Worm (Caenorhabditis elegans) whole organism, late embryonic: ENCODE measurements around the gene inso-1.

ENCODE experiments used
- C08G9.2 ChIP-seq: sonication (generic microtip); optimal IDR thresholded peaks from 2 replicates; lab custom pipeline; 2016; ENCODE audit warnings: mild to moderate bottlenecking, missing genetic modification characterization, moderate library complexity, missing compliant biosample characterization
- C38D4.7 ChIP-seq: fragments of 200-800 bp; sonication (Bioruptor generic); optimal IDR thresholded peaks from 2 replicates; lab custom pipeline; 2018; ENCODE audit warnings: mild to moderate bottlenecking, missing genetic modification characterization, moderate library complexity, missing compliant biosample characterization
- K02D7.2 ChIP-seq: sonication (generic microtip); optimal IDR thresholded peaks from 2 replicates; lab custom pipeline; 2017; ENCODE audit warnings: mild to moderate bottlenecking, missing genetic modification characterization, missing compliant biosample characterization
- K09A11.1 ChIP-seq: sonication (generic microtip); optimal IDR thresholded peaks from 2 replicates; lab custom pipeline; 2017; ENCODE audit warnings: antibody characterized with exemption, mild to moderate bottlenecking, missing genetic modification characterization, missing compliant biosample characterization; ENCODE audit not compliant: insufficient read depth
- ahr-1 ChIP-seq: sonication (generic microtip); optimal IDR thresholded peaks from 2 replicates; lab custom pipeline; 2016; ENCODE audit warnings: missing genetic modification characterization, missing compliant biosample characterization
- ama-1 ChIP-seq: fragments of 150-350 bp; optimal IDR thresholded peaks from 2 replicates; lab custom pipeline; 2014
- ceh-14 ChIP-seq: sonication (generic microtip); optimal IDR thresholded peaks from 2 replicates; lab custom pipeline; 2016; ENCODE audit warnings: missing genotype, missing genetic modification characterization, missing compliant biosample characterization
- ceh-22 ChIP-seq: sonication (generic microtip); optimal IDR thresholded peaks from 2 replicates; lab custom pipeline; 2017; ENCODE audit warnings: missing biosample characterization, missing genetic modification characterization
- ceh-34 ChIP-seq: sonication (generic microtip); optimal IDR thresholded peaks from 2 replicates; lab custom pipeline; 2016; ENCODE audit warnings: mild to moderate bottlenecking, missing genetic modification characterization, missing compliant biosample characterization
- ceh-45 ChIP-seq: fragments of 200-800 bp; sonication (Bioruptor generic); IDR thresholded peaks from 2 replicates; pipeline ENCODE4 v1.3.6; 2022; ENCODE audit warnings: missing genetic modification reagents, missing genetic modification characterization, missing compliant biosample characterization
- ceh-6 ChIP-seq: fragments of 200-800 bp; sonication (Bioruptor generic); optimal IDR thresholded peaks from 2 replicates; lab custom pipeline; 2018; ENCODE audit warnings: mild to moderate bottlenecking, missing genetic modification characterization, missing compliant biosample characterization
- ceh-9 ChIP-seq: sonication (generic microtip); optimal IDR thresholded peaks from 2 replicates; lab custom pipeline; 2016; ENCODE audit warnings: mild to moderate bottlenecking, missing genetic modification characterization, inconsistent platforms, missing compliant biosample characterization
- che-1 ChIP-seq: sonication (generic microtip); optimal IDR thresholded peaks from 2 replicates; lab custom pipeline; 2016; ENCODE audit warnings: mild to moderate bottlenecking, missing genetic modification characterization, missing compliant biosample characterization
- dve-1 ChIP-seq: sonication (generic microtip); optimal IDR thresholded peaks from 2 replicates; lab custom pipeline; 2017; ENCODE audit warnings: antibody characterized with exemption, mild to moderate bottlenecking, missing genetic modification characterization, missing compliant biosample characterization
- elt-2 ChIP-seq: sonication (generic microtip); optimal IDR thresholded peaks from 2 replicates; lab custom pipeline; 2016; ENCODE audit warnings: missing genetic modification reagents, missing genetic modification characterization, missing compliant biosample characterization
- elt-4 ChIP-seq: sonication (generic microtip); optimal IDR thresholded peaks from 2 replicates; lab custom pipeline; 2016; ENCODE audit warnings: missing genetic modification characterization, missing compliant biosample characterization
- fkh-10 ChIP-seq: fragments of 150-350 bp; optimal IDR thresholded peaks from 2 replicates; lab custom pipeline; 2014; ENCODE audit warnings: missing biosample characterization, missing genetic modification reagents, missing genetic modification characterization
- fkh-6 ChIP-seq: sonication (generic microtip); optimal IDR thresholded peaks from 2 replicates; lab custom pipeline; 2016; ENCODE audit warnings: missing genetic modification characterization, missing compliant biosample characterization
- gmeb-2 ChIP-seq: sonication (generic microtip); optimal IDR thresholded peaks from 2 replicates; lab custom pipeline; 2016; ENCODE audit warnings: missing genetic modification characterization, inconsistent platforms, missing compliant biosample characterization
- hlh-30 ChIP-seq: sonication (generic microtip); optimal IDR thresholded peaks from 2 replicates; lab custom pipeline; 2017; ENCODE audit warnings: antibody characterized with exemption, missing genetic modification characterization, missing compliant biosample characterization; ENCODE audit not compliant: insufficient read depth
- hlh-6 ChIP-seq: sonication (generic microtip); optimal IDR thresholded peaks from 2 replicates; lab custom pipeline; 2016; ENCODE audit warnings: missing genotype, missing genetic modification characterization, missing compliant biosample characterization
- lin-11 ChIP-seq: fragments of 200-800 bp; sonication (Bioruptor generic); optimal IDR thresholded peaks from 2 replicates; lab custom pipeline; 2018; ENCODE audit warnings: mild to moderate bottlenecking, missing genetic modification characterization, missing compliant biosample characterization
- madf-2 ChIP-seq: sonication (generic microtip); optimal IDR thresholded peaks from 2 replicates; lab custom pipeline; 2017; ENCODE audit warnings: missing genetic modification characterization, missing compliant biosample characterization
- nhr-11 ChIP-seq: fragments of 150-350 bp; optimal IDR thresholded peaks from 2 replicates; lab custom pipeline; 2014; ENCODE audit warnings: missing biosample characterization, missing genetic modification characterization
- nhr-232 ChIP-seq: sonication (generic microtip); optimal IDR thresholded peaks from 2 replicates; lab custom pipeline; 2016; ENCODE audit warnings: missing genetic modification characterization, missing compliant biosample characterization
- npax-4 ChIP-seq: sonication (generic microtip); optimal IDR thresholded peaks from 2 replicates; lab custom pipeline; 2016; ENCODE audit warnings: missing genetic modification characterization, missing compliant biosample characterization
- pat-9 ChIP-seq: fragments of 200-800 bp; sonication (Bioruptor generic); optimal IDR thresholded peaks from 2 replicates; lab custom pipeline; 2018; ENCODE audit warnings: mild to moderate bottlenecking, missing genetic modification characterization, moderate library complexity, missing compliant biosample characterization
- pqm-1 ChIP-seq: sonication (generic microtip); optimal IDR thresholded peaks from 2 replicates; lab custom pipeline; 2016; ENCODE audit warnings: missing genetic modification characterization, missing compliant biosample characterization
- ref-2 ChIP-seq: sonication (generic microtip); optimal IDR thresholded peaks from 2 replicates; lab custom pipeline; 2016; ENCODE audit warnings: missing genetic modification characterization, missing compliant biosample characterization
- rnt-1 ChIP-seq: sonication (generic microtip); optimal IDR thresholded peaks from 2 replicates; lab custom pipeline; 2016; ENCODE audit warnings: missing genetic modification characterization, missing compliant biosample characterization
- sox-4 ChIP-seq: sonication (generic microtip); optimal IDR thresholded peaks from 2 replicates; lab custom pipeline; 2017; ENCODE audit warnings: mild to moderate bottlenecking, missing genetic modification characterization, inconsistent platforms, missing compliant biosample characterization
- unc-3 ChIP-seq, 2 experiments: fragments of 200-800 bp in 1 of 2; sonication (Bioruptor generic) in 1 of 2; sonication (generic microtip) in 1 of 2; conservative IDR thresholded peaks in 1 of 2; optimal IDR thresholded peaks in 1 of 2; 2 replicates each; pipeline versions ENCODE4 v1.3.6 to Lab custom; 2016 to 2022; ENCODE audit warnings: missing compliant biosample characterization in 2 of 2, missing genetic modification characterization in 2 of 2, missing genetic modification reagents in 1 of 2
- unc-42 ChIP-seq: sonication (generic microtip); optimal IDR thresholded peaks from 2 replicates; lab custom pipeline; 2016; ENCODE audit warnings: missing genotype, missing genetic modification characterization, missing compliant biosample characterization
- unc-86 ChIP-seq: sonication (generic microtip); optimal IDR thresholded peaks from 2 replicates; lab custom pipeline; 2016; ENCODE audit warnings: missing genetic modification characterization, missing compliant biosample characterization
- ztf-16 ChIP-seq: sonication (generic microtip); optimal IDR thresholded peaks from 2 replicates; lab custom pipeline; 2017; ENCODE audit warnings: missing genetic modification characterization, missing compliant biosample characterization

inso-1 gene

DNA sequence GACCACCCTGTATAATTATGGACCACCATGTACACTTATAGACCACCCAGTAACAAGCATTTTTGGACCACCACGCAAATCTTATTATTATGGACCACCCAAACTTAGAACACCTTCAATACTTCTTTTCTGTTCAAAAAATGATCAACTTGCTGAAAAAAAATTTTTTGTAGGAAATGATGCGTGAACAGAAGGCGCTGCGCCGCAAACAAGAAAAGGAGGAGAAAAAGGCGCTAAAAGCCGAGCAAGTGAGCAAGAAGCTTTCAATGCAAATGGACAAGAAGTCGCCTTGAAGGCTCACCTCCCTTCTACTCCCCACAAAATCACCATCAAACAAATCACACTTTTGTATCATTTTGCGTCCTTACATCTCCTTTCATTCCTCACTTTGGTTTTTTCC lies 27.3 kb downstream of the inso-1 start:
- TF ChIP-seq ceh-34 (tag; lab: Kevin White, UChicago) = no peak
- TF ChIP-seq unc-86 (tag; lab: Kevin White, UChicago) = no peak
- no peak for TF ChIP-seq pqm-1
- TF ChIP-seq unc-3 (GFP tag; conservative IDR thresholded peaks at IDR 0.05; lab: Robert Waterston, UW) = no peak
- TF ChIP-seq unc-3 (tag; optimal IDR thresholded peaks at IDR 0.05; lab: Kevin White, UChicago) = no peak
- TF ChIP-seq elt-4 (tag; lab: Kevin White, UChicago) = no peak
- TF ChIP-seq hlh-30 (tag; lab: Kevin White, UChicago) = no peak
- no peak for TF ChIP-seq ref-2
- TF ChIP-seq ama-1 = no peak
- no peak for TF ChIP-seq lin-11 (tag; lab: Kevin White, UChicago)

DNA sequence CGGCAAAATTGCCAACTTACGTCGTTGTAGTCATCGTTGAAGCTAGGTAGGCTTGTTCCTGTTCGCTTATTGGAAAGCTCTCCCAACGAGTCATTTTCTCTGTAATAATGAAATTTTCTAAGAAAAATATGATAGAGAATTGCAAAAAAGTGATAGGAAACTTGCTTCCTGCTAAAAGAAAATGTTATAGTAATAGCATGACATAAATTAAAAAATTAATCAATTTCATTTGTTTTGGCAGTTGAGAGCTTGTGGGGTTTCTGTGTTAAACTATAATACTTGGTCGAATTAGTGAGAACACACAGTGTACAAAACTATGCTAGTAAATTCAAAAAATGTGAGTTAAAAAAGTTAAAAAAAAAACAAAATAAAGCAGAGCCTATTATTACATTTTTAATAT lies 29.9 kb downstream of the inso-1 start, which contains the start of gene F21E9.2:
Gene F21E9.2 (minus strand): TSS at position 101 of the 400 bp plus-strand sequence.
- no peak for TF ChIP-seq K02D7.2 (tag; lab: Kevin White, UChicago)
- no peak for TF ChIP-seq dve-1 (tag; lab: Kevin White, UChicago)
- TF ChIP-seq gmeb-2 = no peak
- no peak for TF ChIP-seq K09A11.1 (tag; lab: Kevin White, UChicago)
- TF ChIP-seq elt-2 (tag; lab: Kevin White, UChicago) = no peak
- no peak for TF ChIP-seq ama-1
- no peak for TF ChIP-seq sox-4
- no peak for TF ChIP-seq ceh-9 (tag; lab: Kevin White, UChicago)
- no peak for TF ChIP-seq ref-2
- no peak for TF ChIP-seq fkh-6 (tag; lab: Kevin White, UChicago)
- no peak for TF ChIP-seq ceh-45 (GFP tag; lab: Robert Waterston, UW)
- TF ChIP-seq C38D4.7 (GFP tag; lab: Kevin White, UChicago) = no peak

ce11 chrX:1337009-1337408 lies 37.1 kb downstream of the inso-1 start, which contains the start of gene ttr-37:
TSS of gene ttr-37 (minus strand) at chrX:1337175.
- TF ChIP-seq unc-42 (tag; lab: Kevin White, UChicago) = no peak
- no peak for TF ChIP-seq madf-2 (tag; lab: Kevin White, UChicago)
- TF ChIP-seq sox-4 = no peak
- TF ChIP-seq pat-9 (tag; lab: Kevin White, UChicago) = no peak
- no peak for TF ChIP-seq C38D4.7 (GFP tag; lab: Kevin White, UChicago)
- TF ChIP-seq unc-3 (GFP tag; conservative IDR thresholded peaks at IDR 0.05; lab: Robert Waterston, UW) = no peak
- TF ChIP-seq unc-3 (tag; optimal IDR thresholded peaks at IDR 0.05; lab: Kevin White, UChicago) = no peak
- TF ChIP-seq K09A11.1 (tag; lab: Kevin White, UChicago) = no peak
- no peak for TF ChIP-seq ztf-16 (tag; lab: Kevin White, UChicago)
- no peak for TF ChIP-seq ceh-22 (tag; lab: Kevin White, UChicago)
- no peak for TF ChIP-seq fkh-10 (GFP tag; lab: Kevin White, UChicago)
- TF ChIP-seq rnt-1 (tag; lab: Kevin White, UChicago) = no peak
- no peak for TF ChIP-seq che-1
- TF ChIP-seq ahr-1 = no peak
- TF ChIP-seq npax-4 (tag; lab: Kevin White, UChicago) = no peak

DNA sequence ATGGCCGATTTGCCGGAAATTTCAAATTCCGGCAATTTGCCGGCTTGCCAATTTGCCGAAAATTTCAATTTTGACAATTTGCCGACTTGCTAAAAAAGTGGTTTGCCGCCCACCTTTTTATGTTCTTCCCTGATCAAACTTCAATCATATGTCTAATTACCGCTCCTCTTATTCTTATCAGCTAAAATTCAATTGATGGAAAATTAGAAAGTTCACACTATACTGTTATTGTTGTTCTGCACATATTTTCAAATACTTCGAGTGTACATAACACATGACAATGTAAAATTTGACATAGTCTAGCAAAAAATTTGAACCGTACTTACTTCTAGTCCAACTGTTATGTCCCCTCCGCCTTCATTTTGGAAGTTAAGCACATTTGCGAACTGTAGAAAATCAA lies 37.9 kb downstream of the inso-1 start:
- TF ChIP-seq ceh-6 = no peak
- TF ChIP-seq unc-3 (GFP tag; conservative IDR thresholded peaks at IDR 0.05; lab: Robert Waterston, UW) = no peak
- no peak for TF ChIP-seq unc-3 (tag; optimal IDR thresholded peaks at IDR 0.05; lab: Kevin White, UChicago)
- no peak for TF ChIP-seq madf-2 (tag; lab: Kevin White, UChicago)
- TF ChIP-seq nhr-11 = no peak
- TF ChIP-seq pat-9 (tag; lab: Kevin White, UChicago) = no peak
- no peak for TF ChIP-seq ceh-14
- TF ChIP-seq ceh-45 (GFP tag; lab: Robert Waterston, UW) = no peak
- no peak for TF ChIP-seq ztf-16 (tag; lab: Kevin White, UChicago)
- TF ChIP-seq ama-1 = no peak
- TF ChIP-seq nhr-232 = no peak
- TF ChIP-seq hlh-6 (tag; lab: Kevin White, UChicago) = no peak
- no peak for TF ChIP-seq C08G9.2 (tag; lab: Kevin White, UChicago)
